Worm (Caenorhabditis elegans) whole organism, early embryonic: ENCODE results near the gene Y38H6A.3.

Experiments used
- B0310.2 ChIP-seq: sonication (generic microtip); optimal IDR thresholded peaks from 2 replicates; lab custom pipeline; 2016; ENCODE audit warnings: mild to moderate bottlenecking, missing genetic modification characterization, missing compliant biosample characterization
- aly-1 ChIP-seq: sonication (generic microtip); optimal IDR thresholded peaks from 2 replicates; lab custom pipeline; 2016; ENCODE audit warnings: missing genetic modification characterization, missing compliant biosample characterization
- ama-1 ChIP-seq: fragments of 150-350 bp; optimal IDR thresholded peaks from 2 replicates; lab custom pipeline; 2014
- ceh-13 ChIP-seq: fragments of 200-800 bp; sonication (Bioruptor generic); optimal IDR thresholded peaks from 2 replicates; lab custom pipeline; 2018; ENCODE audit warnings: mild to moderate bottlenecking, missing genetic modification characterization, missing compliant biosample characterization
- ets-7 ChIP-seq: sonication (generic microtip); optimal IDR thresholded peaks from 2 replicates; lab custom pipeline; 2016; ENCODE audit warnings: missing genotype, missing genetic modification characterization, missing compliant biosample characterization
- hmbx-1 ChIP-seq: sonication (generic microtip); optimal IDR thresholded peaks from 2 replicates; lab custom pipeline; 2016; ENCODE audit warnings: mild to moderate bottlenecking, missing genetic modification characterization, missing compliant biosample characterization
- hmg-4 ChIP-seq: fragments of 200-800 bp; sonication (Bioruptor generic); optimal IDR thresholded peaks from 2 replicates; lab custom pipeline; 2018; ENCODE audit warnings: mild to moderate bottlenecking, missing genetic modification characterization, missing compliant biosample characterization
- scrt-1 ChIP-seq: fragments of 200-800 bp; sonication (Bioruptor generic); IDR thresholded peaks from 2 replicates; pipeline ENCODE4 v1.3.6; 2022; ENCODE audit warnings: missing genetic modification characterization, missing compliant biosample characterization
- sea-1 ChIP-seq: fragments of 200-800 bp; sonication (Bioruptor generic); conservative IDR thresholded peaks from 2 replicates; pipeline ENCODE4 v1.3.6; 2022; ENCODE audit warnings: missing genetic modification characterization, missing compliant biosample characterization
- tbx-11 ChIP-seq: fragments of 200-800 bp; sonication (Bioruptor generic); IDR thresholded peaks from 2 replicates; pipeline ENCODE4 v1.3.6; 2022; ENCODE audit warnings: missing genetic modification characterization, missing compliant biosample characterization
- tbx-37 ChIP-seq: fragments of 200-800 bp; sonication (Bioruptor generic); conservative IDR thresholded peaks from 2 replicates; pipeline ENCODE4 v1.3.6; 2022; ENCODE audit warnings: missing genetic modification reagents, missing genetic modification characterization, missing compliant biosample characterization

DNA sequence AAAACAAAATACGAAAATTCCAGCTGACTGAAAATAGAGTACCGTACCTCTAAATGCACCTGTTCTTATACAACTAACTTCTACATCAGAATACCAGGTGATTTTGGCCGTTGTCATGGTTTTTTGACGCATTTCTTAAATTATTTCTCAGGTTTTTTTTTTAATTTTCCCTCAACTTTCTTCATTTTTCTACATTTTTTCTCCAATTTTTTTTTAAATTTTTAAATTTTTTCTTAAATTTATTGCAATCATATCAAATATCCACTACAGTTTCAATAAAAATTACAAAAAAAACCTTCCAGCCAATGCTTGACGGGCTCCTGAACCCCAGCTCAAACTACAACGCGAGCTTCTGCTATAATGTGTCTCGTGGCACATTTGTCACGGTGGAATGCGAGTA, 6.2 kb downstream of the Y38H6A.3 start, which contains the start of gene K02E2.1:
- TF ChIP-seq tbx-37 (GFP tag; lab: Robert Waterston, UW), result no peak
- no peak for TF ChIP-seq ceh-13 (GFP tag; lab: Kevin White, UChicago)
- no peak for TF ChIP-seq tbx-11
- TF ChIP-seq hmg-4 (GFP tag; lab: Kevin White, UChicago), result no peak
- no peak for TF ChIP-seq ama-1 (lab: Kevin White, UChicago)
- no peak for TF ChIP-seq scrt-1 (GFP tag; lab: Robert Waterston, UW)
- no peak for TF ChIP-seq sea-1 (GFP tag; lab: Robert Waterston, UW)
- no peak for TF ChIP-seq aly-1 (tag; lab: Kevin White, UChicago)
- TF ChIP-seq hmbx-1 (tag; lab: Kevin White, UChicago), result no peak
- no peak for TF ChIP-seq B0310.2 (tag; lab: Kevin White, UChicago)
- no peak for TF ChIP-seq ets-7
